Fruit fly (Drosophila melanogaster) whole organism, larva: ENCODE results near the gene Wnk.

Experiments used
- noc ChIP-seq: fragments of 200-800 bp; sonication (Bioruptor generic); optimal IDR thresholded peaks from 3 replicates; lab custom pipeline; 2019; ENCODE audit warnings: missing biosample characterization, mild to moderate bottlenecking, missing genetic modification characterization, moderate library complexity

The Wnk gene

dm6 chr3L:21542059-21542458, 12.7 kb downstream of the Wnk start, which contains the start of gene CG33290:
TSS of gene CG33290 (plus strand) at chr3L:21542359.
- TF ChIP-seq noc (tag; lab: Kevin White, UChicago): no peak

- TF ChIP-seq noc (tag; lab: Kevin White, UChicago): no peak
These were observed 15.2 kb downstream of the Wnk start, which contains the start of the genes COX8 and VhaM9.7-b for dm6 chr3L:21539245-21540196. TSS of gene COX8 (minus strand) at chr3L:21539447. TSS of gene VhaM9.7-b (plus strand) at chr3L:21539862.

dm6 chr3L:21538893-21539244, 15.9 kb downstream of the Wnk start:
- TF ChIP-seq noc (tag; lab: Kevin White, UChicago): no peak

- TF ChIP-seq noc (tag; lab: Kevin White, UChicago): no peak
These were observed 17.9 kb downstream of the Wnk start, which contains the start of gene Rpn10 for dm6 chr3L:21536857-21537256. TSS of gene Rpn10 (plus strand) at chr3L:21537000.

- TF ChIP-seq noc (tag; lab: Kevin White, UChicago): no peak
These were observed 20.4 kb downstream of the Wnk start, which contains the start of gene ppk5 for dm6 chr3L:21534360-21534759. TSS of gene ppk5 (plus strand) at chr3L:21534660.

- no peak for TF ChIP-seq noc (tag; lab: Kevin White, UChicago)
These were observed 21.3 kb downstream of the Wnk start, which contains the start of gene Mkrn1 for dm6 chr3L:21533270-21533948. TSS of gene Mkrn1 (minus strand) at chr3L:21533713.

- no peak for TF ChIP-seq noc (tag; lab: Kevin White, UChicago)
These were observed 25.6 kb downstream of the Wnk start, which contains the start of gene Arv1 for dm6 chr3L:21529108-21529507. TSS of gene Arv1 (minus strand) at chr3L:21529333.

dm6 chr3L:21524071-21524889, 30.4 kb downstream of the Wnk start:
- TF ChIP-seq noc (tag; lab: Kevin White, UChicago): no peak

dm6 chr3L:21523059-21523836, 31.5 kb downstream of the Wnk start, which contains the start of gene CG7611:
TSS of gene CG7611 (plus strand) at chr3L:21523186.
- no peak for TF ChIP-seq noc (tag; lab: Kevin White, UChicago)

- TF ChIP-seq noc (tag; lab: Kevin White, UChicago): no peak
These were observed 36.4 kb downstream of the Wnk start for dm6 chr3L:21518345-21518744.

dm6 chr3L:21516716-21517266, 37.9 kb downstream of the Wnk start:
- TF ChIP-seq noc (tag; lab: Kevin White, UChicago): peak; percentile 16

dm6 chr3L:21515823-21516715, 38.7 kb downstream of the Wnk start, which contains the start of the genes SAK and Cdk12:
TSS of gene SAK (minus strand) at chr3L:21515887.
TSS of gene Cdk12 (plus strand) at chr3L:21516306.
- peak; percentile 86 for TF ChIP-seq noc (tag; lab: Kevin White, UChicago)
